Worm (Caenorhabditis elegans) whole organism, L2 larva: Measurements from ENCODE around the gene ints-11.
A peak's percentile ranks its signal among the peaks of the same experiment; 100 is the strongest.

Experiments used
- C34F6.9 ChIP-seq: fragments of 150-350 bp; optimal IDR thresholded peaks from 2 replicates; lab custom pipeline; 2014; ENCODE audit warnings: missing biosample characterization, missing genetic modification characterization
- F13H6.1 ChIP-seq: sonication (generic microtip); optimal IDR thresholded peaks from 2 replicates; lab custom pipeline; 2016; ENCODE audit warnings: missing genetic modification characterization, missing compliant biosample characterization
- Y55F3AM.14 ChIP-seq: fragments of 200-800 bp; sonication (Bioruptor generic); optimal IDR thresholded peaks from 2 replicates; lab custom pipeline; 2018; ENCODE audit warnings: mild to moderate bottlenecking, missing genetic modification characterization, missing compliant biosample characterization
- ZK546.5 ChIP-seq: sonication (generic microtip); optimal IDR thresholded peaks from 2 replicates; lab custom pipeline; 2017; ENCODE audit warnings: missing biosample characterization, missing genetic modification characterization
- alr-1 ChIP-seq: fragments of 150-350 bp; optimal IDR thresholded peaks from 2 replicates; lab custom pipeline; 2014; ENCODE audit warnings: missing biosample characterization, missing genetic modification characterization
- aly-2 ChIP-seq: fragments of 150-350 bp; optimal IDR thresholded peaks from 2 replicates; lab custom pipeline; 2014; ENCODE audit warnings: missing biosample characterization, missing genetic modification characterization
- ama-1 ChIP-seq: fragments of 150-350 bp; optimal IDR thresholded peaks from 2 replicates; lab custom pipeline; 2018; ENCODE audit warnings: inconsistent platforms
- blmp-1 ChIP-seq: sonication (generic microtip); optimal IDR thresholded peaks from 2 replicates; lab custom pipeline; 2017; ENCODE audit warnings: missing genetic modification characterization, mild to moderate bottlenecking, missing compliant biosample characterization, antibody characterized with exemption, moderate library complexity; ENCODE audit not compliant: insufficient read depth
- ceh-16 ChIP-seq: fragments of 150-350 bp; optimal IDR thresholded peaks from 2 replicates; lab custom pipeline; 2014; ENCODE audit warnings: missing biosample characterization, missing genetic modification characterization
- ceh-82 ChIP-seq: fragments of 150-350 bp; optimal IDR thresholded peaks from 2 replicates; lab custom pipeline; 2014; ENCODE audit warnings: missing biosample characterization, missing genetic modification characterization
- crh-2 ChIP-seq: sonication (generic microtip); optimal IDR thresholded peaks from 2 replicates; lab custom pipeline; 2017; ENCODE audit warnings: missing biosample characterization, missing genetic modification characterization
- dmd-4 ChIP-seq: sonication (generic microtip); optimal IDR thresholded peaks from 2 replicates; lab custom pipeline; 2017; ENCODE audit warnings: missing biosample characterization, missing genetic modification characterization
- egl-27 ChIP-seq: sonication (generic microtip); optimal IDR thresholded peaks from 3 replicates; lab custom pipeline; 2017; ENCODE audit warnings: missing biosample characterization, missing genetic modification reagents, missing genetic modification characterization
- elt-1 ChIP-seq: fragments of 150-350 bp; optimal IDR thresholded peaks from 2 replicates; lab custom pipeline; 2014; ENCODE audit warnings: missing biosample characterization, missing genetic modification characterization
- elt-3 ChIP-seq: sonication (generic microtip); optimal IDR thresholded peaks from 2 replicates; lab custom pipeline; 2017; ENCODE audit warnings: missing biosample characterization, missing genetic modification characterization
- fos-1 ChIP-seq: fragments of 150-350 bp; optimal IDR thresholded peaks from 2 replicates; lab custom pipeline; 2014; ENCODE audit warnings: missing biosample characterization, missing genetic modification characterization
- gmeb-1 ChIP-seq: fragments of 150-350 bp; optimal IDR thresholded peaks from 2 replicates; lab custom pipeline; 2014; ENCODE audit warnings: missing biosample characterization, missing genetic modification characterization
- lin-11 ChIP-seq: fragments of 150-350 bp; sonication (generic microtip); optimal IDR thresholded peaks from 2 replicates; lab custom pipeline; 2014; ENCODE audit warnings: missing biosample characterization, missing genetic modification characterization, inconsistent platforms, mixed read lengths
- lin-13 ChIP-seq: fragments of 150-350 bp; optimal IDR thresholded peaks from 2 replicates; lab custom pipeline; 2014; ENCODE audit warnings: missing biosample characterization, missing genetic modification reagents, missing genetic modification characterization
- lin-39 ChIP-seq: fragments of 150-350 bp; optimal IDR thresholded peaks from 2 replicates; lab custom pipeline; 2014; ENCODE audit warnings: missing biosample characterization, missing genetic modification reagents, missing genetic modification characterization
- lsy-2 ChIP-seq, 2 experiments: fragments of 150-350 bp in 1 of 2; sonication (generic microtip) in 1 of 2; optimal IDR thresholded peaks; 2 replicates each; lab custom pipeline; 2014 to 2017; ENCODE audit warnings: missing biosample characterization in 2 of 2, missing genetic modification characterization in 2 of 2
- mab-5 ChIP-seq: fragments of 150-350 bp; optimal IDR thresholded peaks from 2 replicates; lab custom pipeline; 2014; ENCODE audit warnings: missing biosample characterization, missing genetic modification characterization
- mbf-1 ChIP-seq: sonication (generic microtip); optimal IDR thresholded peaks from 2 replicates; lab custom pipeline; 2017; ENCODE audit warnings: missing biosample characterization, missing genetic modification characterization
- mdl-1 ChIP-seq, 2 experiments: fragments of 150-350 bp in 1 of 2; sonication (generic microtip) in 1 of 2; optimal IDR thresholded peaks; 2 replicates each; lab custom pipeline; 2017; ENCODE audit warnings: missing biosample characterization in 2 of 2, missing genetic modification characterization in 2 of 2
- nhr-10 ChIP-seq: sonication (generic microtip); optimal IDR thresholded peaks from 2 replicates; lab custom pipeline; 2017; ENCODE audit warnings: missing biosample characterization, missing genetic modification characterization
- nhr-11 ChIP-seq: fragments of 150-350 bp; optimal IDR thresholded peaks from 2 replicates; lab custom pipeline; 2014; ENCODE audit warnings: missing biosample characterization, missing genetic modification characterization
- nhr-12 ChIP-seq: fragments of 150-350 bp; optimal IDR thresholded peaks from 2 replicates; lab custom pipeline; 2014; ENCODE audit warnings: missing biosample characterization, missing genetic modification characterization
- nhr-129 ChIP-seq: fragments of 150-350 bp; optimal IDR thresholded peaks from 2 replicates; lab custom pipeline; 2014; ENCODE audit warnings: missing biosample characterization, missing genetic modification characterization
- nhr-21 ChIP-seq: fragments of 150-350 bp; optimal IDR thresholded peaks from 2 replicates; lab custom pipeline; 2014; ENCODE audit warnings: missing biosample characterization, missing genetic modification characterization
- nhr-23 ChIP-seq: fragments of 150-350 bp; optimal IDR thresholded peaks from 2 replicates; lab custom pipeline; 2014; ENCODE audit warnings: missing biosample characterization, missing genetic modification reagents, missing genetic modification characterization
- nhr-237 ChIP-seq: fragments of 150-350 bp; optimal IDR thresholded peaks from 2 replicates; lab custom pipeline; 2014; ENCODE audit warnings: missing biosample characterization, missing genetic modification characterization
- nhr-25 ChIP-seq: fragments of 150-350 bp; sonication (generic microtip); optimal IDR thresholded peaks from 3 replicates; lab custom pipeline; 2014; ENCODE audit warnings: missing biosample characterization, missing genetic modification characterization
- nhr-77 ChIP-seq: fragments of 150-350 bp; optimal IDR thresholded peaks from 2 replicates; lab custom pipeline; 2014; ENCODE audit warnings: missing biosample characterization, missing genetic modification characterization
- peb-1 ChIP-seq: fragments of 150-350 bp; optimal IDR thresholded peaks from 2 replicates; lab custom pipeline; 2014; ENCODE audit warnings: missing biosample characterization, missing genetic modification characterization
- sem-4 ChIP-seq: fragments of 150-350 bp; optimal IDR thresholded peaks from 2 replicates; lab custom pipeline; 2014; ENCODE audit warnings: missing biosample characterization, missing genetic modification reagents, missing genetic modification characterization
- skn-1 ChIP-seq: sonication (generic microtip); optimal IDR thresholded peaks from 2 replicates; lab custom pipeline; 2017; ENCODE audit warnings: missing biosample characterization, missing genetic modification characterization
- sma-3 ChIP-seq: sonication (generic microtip); optimal IDR thresholded peaks from 2 replicates; lab custom pipeline; 2016; ENCODE audit warnings: missing genetic modification reagents, missing genetic modification characterization, missing compliant biosample characterization
- sma-9 ChIP-seq, 2 experiments: fragments of 150-350 bp in 1 of 2; sonication (generic microtip) in 1 of 2; optimal IDR thresholded peaks; 2 replicates each; lab custom pipeline; 2014 to 2016; ENCODE audit warnings: missing genetic modification characterization in 2 of 2, mild to moderate bottlenecking in 1 of 2, missing biosample characterization in 1 of 2, missing compliant biosample characterization in 1 of 2, missing genetic modification reagents in 1 of 2, moderate library complexity in 1 of 2
- snpc-4 ChIP-seq: fragments of 150-350 bp; optimal IDR thresholded peaks from 2 replicates; lab custom pipeline; 2014; ENCODE audit warnings: missing biosample characterization, missing genetic modification characterization
- unc-55 ChIP-seq: fragments of 150-350 bp; sonication (generic microtip); optimal IDR thresholded peaks from 3 replicates; lab custom pipeline; 2014; ENCODE audit warnings: missing biosample characterization, missing genetic modification reagents, missing genetic modification characterization
- unc-62 ChIP-seq: fragments of 150-350 bp; optimal IDR thresholded peaks from 2 replicates; lab custom pipeline; 2014; ENCODE audit warnings: missing biosample characterization, missing genetic modification reagents, missing genetic modification characterization
- ztf-11 ChIP-seq: sonication (generic microtip); optimal IDR thresholded peaks from 2 replicates; lab custom pipeline; 2017; ENCODE audit warnings: missing biosample characterization, missing genetic modification characterization
- ztf-4 ChIP-seq: fragments of 150-350 bp; optimal IDR thresholded peaks from 2 replicates; lab custom pipeline; 2014; ENCODE audit warnings: missing biosample characterization, missing genetic modification characterization

Gene ints-11

ce11 chrII:8116159-8116558 lies 27.1 kb downstream of the ints-11 start, which contains the start of gene unc-105:
TSS of gene unc-105 (plus strand) at chrII:8116459.
- TF ChIP-seq elt-1 (tag; lab: Kevin White, UChicago) (no peak), ceh-16 (tag; lab: Kevin White, UChicago) (no peak), dmd-4 (tag; lab: Kevin White, UChicago) (no peak), mdl-1 (tag; optimal IDR thresholded peaks at IDR 0.05; lab: Kevin White, UChicago) (no peak), nhr-237 (tag; lab: Kevin White, UChicago) (no peak), F13H6.1 (no peak), sem-4 (tag; lab: Kevin White, UChicago) (no peak), mab-5 (tag; lab: Kevin White, UChicago) (no peak), nhr-11 (tag; lab: Kevin White, UChicago) (no peak)
- TF ChIP-seq, all 48 proteins: peak for 0

ce11 chrII:8112063-8112462 lies 31.2 kb downstream of the ints-11 start, which contains the start of gene lron-4:
TSS of gene lron-4 (minus strand) at chrII:8112163.
- no peak for TF ChIP-seq nhr-129 (tag; lab: Kevin White, UChicago)
- no peak for TF ChIP-seq unc-62 (GFP tag; lab: Kevin White, UChicago)
- TF ChIP-seq ztf-4: no peak
- no peak for TF ChIP-seq ztf-11 (tag; lab: Kevin White, UChicago)
- no peak for TF ChIP-seq mab-5 (tag; lab: Kevin White, UChicago)
- no peak for TF ChIP-seq Y55F3AM.14 (GFP tag; lab: Kevin White, UChicago)
- no peak for TF ChIP-seq skn-1 (tag; lab: Kevin White, UChicago)
- TF ChIP-seq sem-4 (tag; lab: Kevin White, UChicago): no peak
- TF ChIP-seq C34F6.9 (tag; lab: Kevin White, UChicago): no peak
- TF ChIP-seq nhr-21 (tag; lab: Kevin White, UChicago): no peak
- no peak for TF ChIP-seq lin-13 (GFP tag; lab: Kevin White, UChicago)
- no peak for TF ChIP-seq dmd-4 (tag; lab: Kevin White, UChicago)
- no peak for TF ChIP-seq elt-1 (tag; lab: Kevin White, UChicago)
- TF ChIP-seq elt-3 (tag; lab: Kevin White, UChicago): no peak
- no peak for TF ChIP-seq ceh-16 (tag; lab: Kevin White, UChicago)
- no peak for TF ChIP-seq nhr-12
- no peak for TF ChIP-seq nhr-10
- no peak for TF ChIP-seq gmeb-1

- TF ChIP-seq lin-39 (no peak), ama-1 (lab: Kevin White, UChicago) (no peak), nhr-77 (tag; lab: Kevin White, UChicago) (no peak), sem-4 (tag; lab: Kevin White, UChicago) (peak; percentile 10), ceh-16 (tag; lab: Kevin White, UChicago) (peak; percentile 14), egl-27 (tag; lab: Kevin White, UChicago) (peak; percentile 64), C34F6.9 (tag; lab: Kevin White, UChicago) (peak; percentile 33), elt-1 (tag; lab: Kevin White, UChicago) (no peak), ztf-4 (peak; percentile 53), mdl-1 (tag; optimal IDR thresholded peaks at IDR 0.05; lab: Kevin White, UChicago) (no peak), lin-13 (GFP tag; lab: Kevin White, UChicago) (peak; percentile 67), nhr-11 (tag; lab: Kevin White, UChicago) (peak; percentile 78), gmeb-1 (peak; percentile 60), crh-2 (tag; lab: Kevin White, UChicago) (peak; percentile 13), F13H6.1 (peak; percentile 65), fos-1 (tag; lab: Kevin White, UChicago) (peak; percentile 87), nhr-10 (no peak), mab-5 (tag; lab: Kevin White, UChicago) (no peak), ceh-82 (tag; lab: Kevin White, UChicago) (no peak), skn-1 (tag; lab: Kevin White, UChicago) (no peak), snpc-4 (no peak), alr-1 (tag; lab: Kevin White, UChicago) (no peak), nhr-237 (tag; lab: Kevin White, UChicago) (no peak), nhr-23 (tag; lab: Kevin White, UChicago) (no peak), ZK546.5 (tag; lab: Kevin White, UChicago) (no peak), nhr-21 (tag; lab: Kevin White, UChicago) (peak; percentile 65), mbf-1 (tag; lab: Kevin White, UChicago) (no peak), aly-2 (tag; lab: Kevin White, UChicago) (no peak), lin-11 (peak; percentile 29), Y55F3AM.14 (GFP tag; lab: Kevin White, UChicago) (peak; percentile 72), unc-62 (GFP tag; lab: Kevin White, UChicago) (no peak), blmp-1 (tag; lab: Kevin White, UChicago) (peak; percentile 18), elt-3 (tag; lab: Kevin White, UChicago) (no peak), peb-1 (tag; lab: Kevin White, UChicago) (no peak), nhr-12 (no peak), dmd-4 (tag; lab: Kevin White, UChicago) (no peak), ztf-11 (tag; lab: Kevin White, UChicago) (no peak), nhr-25 (tag; lab: Kevin White, UChicago) (no peak), lsy-2 (tag; optimal IDR thresholded peaks at IDR 0.05; lab: Kevin White, UChicago) (peak in 1 of 2 experiments; percentile 69), unc-55 (GFP tag; lab: Kevin White, UChicago) (no peak), sma-3 (peak; percentile 74), sma-9 (GFP tag; optimal IDR thresholded peaks at IDR 0.05; lab: Kevin White, UChicago) (peak; percentile 82), sma-9 (tag; optimal IDR thresholded peaks at IDR 0.05; lab: Kevin White, UChicago) (no peak)
These were observed 36.2 kb downstream of the ints-11 start, which contains the start of the genes chst-1 and C41C4.9 for ce11 chrII:8106921-8107695. TSS of gene chst-1 (minus strand) at chrII:8106971. TSS of gene C41C4.9 (plus strand) at chrII:8107645.
